Worm (Caenorhabditis elegans) whole organism, L2 larva: ENCODE results near the gene T06A10.106.

Experiments
- F13H6.1 ChIP-seq: sonication (generic microtip); optimal IDR thresholded peaks from 2 replicates; lab custom pipeline; 2016; ENCODE audit warnings: missing genetic modification characterization, missing compliant biosample characterization
- alr-1 ChIP-seq: fragments of 150-350 bp; optimal IDR thresholded peaks from 2 replicates; lab custom pipeline; 2014; ENCODE audit warnings: missing biosample characterization, missing genetic modification characterization
- ama-1 ChIP-seq: fragments of 150-350 bp; optimal IDR thresholded peaks from 2 replicates; lab custom pipeline; 2018; ENCODE audit warnings: inconsistent platforms
- ceh-82 ChIP-seq: fragments of 150-350 bp; optimal IDR thresholded peaks from 2 replicates; lab custom pipeline; 2014; ENCODE audit warnings: missing biosample characterization, missing genetic modification characterization
- lsy-2 ChIP-seq, 2 experiments: fragments of 150-350 bp in 1 of 2; sonication (generic microtip) in 1 of 2; optimal IDR thresholded peaks; 2 replicates each; lab custom pipeline; 2014 to 2017; ENCODE audit warnings: missing biosample characterization in 2 of 2, missing genetic modification characterization in 2 of 2
- nhr-10 ChIP-seq: sonication (generic microtip); optimal IDR thresholded peaks from 2 replicates; lab custom pipeline; 2017; ENCODE audit warnings: missing biosample characterization, missing genetic modification characterization
- nhr-23 ChIP-seq: fragments of 150-350 bp; optimal IDR thresholded peaks from 2 replicates; lab custom pipeline; 2014; ENCODE audit warnings: missing biosample characterization, missing genetic modification reagents, missing genetic modification characterization
- sma-9 ChIP-seq, 2 experiments: fragments of 150-350 bp in 1 of 2; sonication (generic microtip) in 1 of 2; optimal IDR thresholded peaks; 2 replicates each; lab custom pipeline; 2014 to 2016; ENCODE audit warnings: missing genetic modification characterization in 2 of 2, mild to moderate bottlenecking in 1 of 2, missing biosample characterization in 1 of 2, missing compliant biosample characterization in 1 of 2, missing genetic modification reagents in 1 of 2, moderate library complexity in 1 of 2
- snpc-4 ChIP-seq: fragments of 150-350 bp; optimal IDR thresholded peaks from 2 replicates; lab custom pipeline; 2014; ENCODE audit warnings: missing biosample characterization, missing genetic modification characterization
- unc-39 ChIP-seq: fragments of 150-350 bp; optimal IDR thresholded peaks from 2 replicates; lab custom pipeline; 2014; ENCODE audit warnings: missing biosample characterization, missing genetic modification characterization

ce11 chrIV:16829896-16830295, 38.9 kb downstream of the T06A10.106 start, which contains the start of gene Y116A8A.7:
- no peak for TF ChIP-seq ama-1 (lab: Kevin White, UChicago)
- no peak for TF ChIP-seq snpc-4 (tag; lab: Kevin White, UChicago)
- no peak for TF ChIP-seq lsy-2 (tag; optimal IDR thresholded peaks at IDR 0.05; lab: Kevin White, UChicago)
- no peak for TF ChIP-seq unc-39 (tag; lab: Kevin White, UChicago)
- TF ChIP-seq nhr-10, result no peak
- no peak for TF ChIP-seq alr-1 (tag; lab: Kevin White, UChicago)
- no peak for TF ChIP-seq nhr-23
- no peak for TF ChIP-seq F13H6.1 (tag; lab: Kevin White, UChicago)
- TF ChIP-seq ceh-82 (tag; lab: Kevin White, UChicago), result no peak
- no peak for TF ChIP-seq sma-9 (GFP tag; optimal IDR thresholded peaks at IDR 0.05; lab: Kevin White, UChicago)
- no peak for TF ChIP-seq sma-9 (tag; optimal IDR thresholded peaks at IDR 0.05; lab: Kevin White, UChicago)
